Worm (Caenorhabditis elegans) whole organism, L3 larva: ENCODE data around the gene Y49E10.18.
A peak's percentile ranks its signal among the peaks of the same experiment; 100 is the strongest.

Experiments used
- aly-2 ChIP-seq: fragments of 150-350 bp; optimal IDR thresholded peaks from 2 replicates; lab custom pipeline; 2014; ENCODE audit warnings: missing biosample characterization, missing genetic modification characterization
- ama-1 ChIP-seq: fragments of 150-350 bp; optimal IDR thresholded peaks from 2 replicates; lab custom pipeline; 2018
- ceh-16 ChIP-seq: sonication (generic microtip); optimal IDR thresholded peaks from 2 replicates; lab custom pipeline; 2017; ENCODE audit warnings: missing biosample characterization, missing genetic modification characterization
- ceh-82 ChIP-seq: fragments of 150-350 bp; optimal IDR thresholded peaks from 2 replicates; lab custom pipeline; 2014; ENCODE audit warnings: missing biosample characterization, missing genetic modification characterization
- egl-5 ChIP-seq: fragments of 150-350 bp; optimal IDR thresholded peaks from 2 replicates; lab custom pipeline; 2017; ENCODE audit warnings: missing biosample characterization, missing genetic modification reagents, missing genetic modification characterization, inconsistent platforms
- elt-1 ChIP-seq: fragments of 150-350 bp; optimal IDR thresholded peaks from 2 replicates; lab custom pipeline; 2014; ENCODE audit warnings: missing biosample characterization, missing genetic modification characterization
- elt-2 ChIP-seq: sonication (generic microtip); optimal IDR thresholded peaks from 2 replicates; lab custom pipeline; 2016; ENCODE audit warnings: missing genetic modification reagents, mild to moderate bottlenecking, missing genetic modification characterization, missing compliant biosample characterization
- eor-1 ChIP-seq, 2 experiments: fragments of 150-350 bp; optimal IDR thresholded peaks; 2 replicates each; lab custom pipeline; 2014 to 2018; ENCODE audit warnings: missing biosample characterization in 2 of 2, missing genetic modification characterization in 2 of 2
- fkh-2 ChIP-seq: fragments of 150-350 bp; optimal IDR thresholded peaks from 2 replicates; lab custom pipeline; 2014; ENCODE audit warnings: missing biosample characterization, missing genetic modification reagents, missing genetic modification characterization
- fos-1 ChIP-seq: fragments of 150-350 bp; optimal IDR thresholded peaks from 2 replicates; lab custom pipeline; 2014; ENCODE audit warnings: missing biosample characterization, missing genetic modification characterization
- hmg-11 ChIP-seq: sonication (generic microtip); optimal IDR thresholded peaks from 2 replicates; lab custom pipeline; 2016; ENCODE audit warnings: missing genetic modification characterization, missing compliant biosample characterization
- jun-1 ChIP-seq: fragments of 150-350 bp; optimal IDR thresholded peaks from 2 replicates; lab custom pipeline; 2014; ENCODE audit warnings: missing biosample characterization, missing genetic modification reagents, missing genetic modification characterization
- lin-15B ChIP-seq: fragments of 150-350 bp; optimal IDR thresholded peaks from 2 replicates; lab custom pipeline; 2014; ENCODE audit warnings: missing biosample characterization, missing genetic modification characterization
- lsy-12 ChIP-seq: sonication (generic microtip); optimal IDR thresholded peaks from 2 replicates; lab custom pipeline; 2016; ENCODE audit warnings: mild to moderate bottlenecking, missing genetic modification characterization, missing compliant biosample characterization
- mdl-1 ChIP-seq: fragments of 150-350 bp; optimal IDR thresholded peaks from 2 replicates; lab custom pipeline; 2014; ENCODE audit warnings: missing biosample characterization, missing genetic modification characterization
- mml-1 ChIP-seq: fragments of 150-350 bp; sonication (generic microtip); optimal IDR thresholded peaks from 3 replicates; lab custom pipeline; 2014; ENCODE audit warnings: missing biosample characterization, missing genetic modification characterization
- nfya-1 ChIP-seq: sonication (generic microtip); optimal IDR thresholded peaks from 2 replicates; lab custom pipeline; 2017; ENCODE audit warnings: missing genetic modification characterization, mild to moderate bottlenecking, missing compliant biosample characterization, antibody characterized with exemption, moderate library complexity; ENCODE audit not compliant: insufficient read depth
- nhr-11 ChIP-seq: fragments of 150-350 bp; optimal IDR thresholded peaks from 2 replicates; lab custom pipeline; 2014; ENCODE audit warnings: missing biosample characterization, missing genetic modification characterization
- nhr-237 ChIP-seq: fragments of 150-350 bp; optimal IDR thresholded peaks from 2 replicates; lab custom pipeline; 2014; ENCODE audit warnings: missing biosample characterization, missing genetic modification characterization
- nhr-25 ChIP-seq: sonication (generic microtip); optimal IDR thresholded peaks from 2 replicates; lab custom pipeline; 2017; ENCODE audit warnings: missing biosample characterization, missing genetic modification characterization
- nhr-28 ChIP-seq: fragments of 150-350 bp; optimal IDR thresholded peaks from 2 replicates; lab custom pipeline; 2014; ENCODE audit warnings: missing biosample characterization, missing genetic modification characterization
- nhr-43 ChIP-seq: sonication (generic microtip); optimal IDR thresholded peaks from 2 replicates; lab custom pipeline; 2016; ENCODE audit warnings: mild to moderate bottlenecking, missing genetic modification characterization, missing compliant biosample characterization; ENCODE audit not compliant: poor library complexity, severe bottlenecking
- nhr-67 ChIP-seq: fragments of 150-350 bp; optimal IDR thresholded peaks from 2 replicates; lab custom pipeline; 2014; ENCODE audit warnings: missing biosample characterization, missing genetic modification characterization
- nhr-77 ChIP-seq: fragments of 150-350 bp; optimal IDR thresholded peaks from 2 replicates; lab custom pipeline; 2014; ENCODE audit warnings: missing biosample characterization, missing genetic modification characterization
- pha-4 ChIP-seq: fragments of 150-350 bp; optimal IDR thresholded peaks from 2 replicates; lab custom pipeline; 2014; ENCODE audit warnings: missing biosample characterization, missing genetic modification reagents, missing genetic modification characterization
- sea-2 ChIP-seq: fragments of 150-350 bp; sonication (generic microtip); optimal IDR thresholded peaks from 4 replicates; lab custom pipeline; 2014; ENCODE audit warnings: missing biosample characterization, missing genetic modification reagents, missing genetic modification characterization
- snpc-4 ChIP-seq: fragments of 150-350 bp; optimal IDR thresholded peaks from 2 replicates; lab custom pipeline; 2014; ENCODE audit warnings: missing biosample characterization, missing genetic modification characterization
- tbx-2 ChIP-seq: sonication (generic microtip); optimal IDR thresholded peaks from 2 replicates; lab custom pipeline; 2016; ENCODE audit warnings: mild to moderate bottlenecking, missing genetic modification characterization, missing compliant biosample characterization
- unc-39 ChIP-seq: sonication (generic microtip); optimal IDR thresholded peaks from 4 replicates; lab custom pipeline; 2017; ENCODE audit warnings: missing biosample characterization, missing genetic modification characterization
- unc-62 ChIP-seq: fragments of 150-350 bp; sonication (generic microtip); optimal IDR thresholded peaks from 4 replicates; lab custom pipeline; 2014; ENCODE audit warnings: missing biosample characterization, missing genetic modification reagents, missing genetic modification characterization
- ztf-4 ChIP-seq: fragments of 150-350 bp; optimal IDR thresholded peaks from 2 replicates; lab custom pipeline; 2014; ENCODE audit warnings: missing biosample characterization, missing genetic modification characterization

Y49E10.18 gene

DNA sequence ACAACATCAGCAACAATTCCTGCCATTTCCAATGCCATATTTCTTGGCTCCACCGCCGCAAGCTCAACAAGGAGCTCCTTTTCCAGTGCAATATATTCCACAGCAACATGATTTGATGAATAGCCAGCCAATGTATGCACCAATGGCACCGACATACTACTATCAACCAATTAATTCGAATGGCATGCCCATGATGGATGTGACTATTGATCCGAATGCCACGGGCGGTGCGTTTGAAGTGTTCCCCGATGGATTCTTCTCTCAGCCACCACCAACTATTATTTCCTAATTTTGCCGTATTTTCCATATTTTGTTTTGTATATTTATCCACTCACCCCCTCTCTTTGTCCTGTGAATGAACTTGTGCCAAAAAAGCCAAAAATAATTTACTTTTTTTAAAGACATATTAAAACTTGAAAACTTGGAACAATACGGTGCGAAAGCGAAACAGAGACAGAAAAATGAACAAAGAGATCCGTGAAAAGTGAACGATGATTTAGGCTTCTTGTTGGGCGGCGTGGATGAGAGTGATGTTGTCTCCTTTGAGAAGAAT, 17.0 kb downstream of the Y49E10.18 start:
- TF ChIP-seq eor-1 (tag; optimal IDR thresholded peaks at IDR 0.05; lab: Kevin White, UChicago) = no peak
- TF ChIP-seq nfya-1 = no peak
- TF ChIP-seq mdl-1 (tag; lab: Kevin White, UChicago) = no peak
- no peak for TF ChIP-seq hmg-11 (tag; lab: Kevin White, UChicago)
- no peak for TF ChIP-seq nhr-11 (tag; lab: Kevin White, UChicago)
- TF ChIP-seq nhr-43 (tag; lab: Kevin White, UChicago) = no peak
- no peak for TF ChIP-seq nhr-77 (tag; lab: Kevin White, UChicago)
- TF ChIP-seq tbx-2 (tag; lab: Kevin White, UChicago) = no peak
- no peak for TF ChIP-seq egl-5 (tag; lab: Kevin White, UChicago)
- no peak for TF ChIP-seq ama-1 (lab: Kevin White, UChicago)
- no peak for TF ChIP-seq lin-15B (tag; lab: Kevin White, UChicago)
- no peak for TF ChIP-seq elt-2 (tag; lab: Kevin White, UChicago)
- no peak for TF ChIP-seq unc-39 (tag; lab: Kevin White, UChicago)
- TF ChIP-seq aly-2 (tag; lab: Kevin White, UChicago) = no peak
- no peak for TF ChIP-seq fkh-2

ce11 chrIII:12428264-12428627, 17.7 kb downstream of the Y49E10.18 start:
- TF ChIP-seq egl-5 (tag; lab: Kevin White, UChicago) = no peak
- TF ChIP-seq ztf-4 (tag; lab: Kevin White, UChicago) = no peak
- TF ChIP-seq unc-62 (GFP tag; lab: Kevin White, UChicago) = no peak
- no peak for TF ChIP-seq jun-1 (tag; lab: Kevin White, UChicago)
- no peak for TF ChIP-seq ceh-82 (tag; lab: Kevin White, UChicago)
- no peak for TF ChIP-seq mml-1 (tag; lab: Kevin White, UChicago)
- no peak for TF ChIP-seq lsy-12 (tag; lab: Kevin White, UChicago)
- TF ChIP-seq pha-4 = no peak
- no peak for TF ChIP-seq nhr-237 (tag; lab: Kevin White, UChicago)

- TF ChIP-seq mdl-1 (tag; lab: Kevin White, UChicago) = no peak
- peak; percentile 79 for TF ChIP-seq elt-1
Observed at ce11 chrIII:12427527-12428263, 18.2 kb downstream of the Y49E10.18 start.

DNA sequence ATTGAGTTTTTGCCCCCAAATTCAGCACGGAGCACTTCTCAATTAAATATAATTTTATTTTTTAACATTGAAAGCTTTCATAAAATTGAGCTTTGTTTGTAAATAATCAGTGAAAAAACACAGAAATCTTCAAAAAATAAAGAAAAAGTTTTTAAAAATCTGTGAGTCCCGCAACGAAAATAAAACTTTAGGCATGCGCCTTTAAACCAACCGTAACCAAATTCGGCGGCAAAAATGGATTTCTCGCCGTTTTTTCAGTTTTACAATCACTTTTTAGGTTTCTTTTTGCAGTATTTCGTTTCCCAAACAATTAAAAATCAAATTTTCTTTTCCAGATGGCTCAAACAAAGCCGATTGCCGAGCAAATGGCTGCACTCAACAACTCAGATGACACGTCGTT, 19.3 kb downstream of the Y49E10.18 start, which contains the start of gene pie-1:
TSS of gene pie-1 (plus strand) at position 336 of the 400 bp plus-strand sequence.
- TF ChIP-seq ceh-16 (tag; lab: Kevin White, UChicago) (no peak), nhr-28 (tag; lab: Kevin White, UChicago) (no peak), lin-15B (tag; lab: Kevin White, UChicago) (no peak), elt-2 (tag; lab: Kevin White, UChicago) (no peak), snpc-4 (tag; lab: Kevin White, UChicago) (no peak), fos-1 (tag; lab: Kevin White, UChicago) (no peak), nhr-11 (tag; lab: Kevin White, UChicago) (no peak), aly-2 (tag; lab: Kevin White, UChicago) (no peak), sea-2 (GFP tag; lab: Kevin White, UChicago) (no peak), mml-1 (tag; lab: Kevin White, UChicago) (no peak), unc-39 (tag; lab: Kevin White, UChicago) (no peak), eor-1 (tag; optimal IDR thresholded peaks at IDR 0.05; lab: Kevin White, UChicago) (no peak), egl-5 (tag; lab: Kevin White, UChicago) (no peak), nhr-25 (tag; lab: Kevin White, UChicago) (no peak), nhr-67 (tag; lab: Kevin White, UChicago) (no peak), ceh-82 (tag; lab: Kevin White, UChicago) (no peak)

- no peak for TF ChIP-seq lsy-12 (tag; lab: Kevin White, UChicago)
Observed at ce11 chrIII:12425846-12426405, 20.0 kb downstream of the Y49E10.18 start.
